Worm (Caenorhabditis elegans) whole organism, L1 larva: ENCODE results near the gene Y57A10A.5.

ENCODE experiments used
- C34B4.2 ChIP-seq: sonication (generic microtip); optimal IDR thresholded peaks from 2 replicates; lab custom pipeline; 2017; ENCODE audit warnings: mild to moderate bottlenecking, missing genetic modification characterization, missing compliant biosample characterization
- blmp-1 ChIP-seq: fragments of 150-350 bp; optimal IDR thresholded peaks from 2 replicates; lab custom pipeline; 2014; ENCODE audit warnings: missing biosample characterization, missing genetic modification characterization
- ceh-63 ChIP-seq: fragments of 200-800 bp; sonication (Bioruptor generic); optimal IDR thresholded peaks from 2 replicates; lab custom pipeline; 2018; ENCODE audit warnings: mild to moderate bottlenecking, missing genetic modification characterization, missing compliant biosample characterization
- ceh-82 ChIP-seq, 3 experiments: fragments of 150-350 bp in 1 of 3; sonication (generic microtip) in 2 of 3; optimal IDR thresholded peaks; 2 replicates each; lab custom pipeline; 2014 to 2017; ENCODE audit warnings: missing biosample characterization in 3 of 3, missing genetic modification characterization in 3 of 3
- ces-1 ChIP-seq: fragments of 150-350 bp; optimal IDR thresholded peaks from 2 replicates; lab custom pipeline; 2014; ENCODE audit warnings: missing biosample characterization, missing genetic modification reagents, missing genetic modification characterization
- dpl-1 ChIP-seq, 3 experiments: fragments of 150-350 bp in 2 of 3; sonication (generic microtip) in 1 of 3; optimal IDR thresholded peaks; 2 replicates each; lab custom pipeline; 2014 to 2017; ENCODE audit warnings: missing biosample characterization in 3 of 3, missing genetic modification characterization in 3 of 3, missing genetic modification reagents in 3 of 3
- dsc-1 ChIP-seq: sonication (generic microtip); optimal IDR thresholded peaks from 2 replicates; lab custom pipeline; 2016; ENCODE audit warnings: mild to moderate bottlenecking, missing genetic modification characterization, missing compliant biosample characterization
- efl-1 ChIP-seq, 4 experiments: fragments of 150-350 bp; optimal IDR thresholded peaks in 3 of 4; peaks in 1 of 4; 1 replicate in 1 of 4; 2 replicates in 3 of 4; lab custom pipeline; 2014; ENCODE audit warnings: missing biosample characterization in 2 of 4, missing genetic modification characterization in 2 of 4, missing genetic modification reagents in 2 of 4
- elt-2 ChIP-seq: sonication (generic microtip); optimal IDR thresholded peaks from 2 replicates; lab custom pipeline; 2016; ENCODE audit warnings: missing genetic modification characterization, mild to moderate bottlenecking, inconsistent platforms, missing compliant biosample characterization, missing genetic modification reagents
- fkh-4 ChIP-seq: sonication (generic microtip); optimal IDR thresholded peaks from 2 replicates; lab custom pipeline; 2016; ENCODE audit warnings: missing compliant biosample characterization, missing genetic modification characterization, borderline replicate concordance
- hlh-17 ChIP-seq: fragments of 200-800 bp; sonication (Bioruptor generic); optimal IDR thresholded peaks from 2 replicates; lab custom pipeline; 2018; ENCODE audit warnings: missing genetic modification characterization, mild to moderate bottlenecking, missing compliant biosample characterization, moderate library complexity, borderline replicate concordance
- jun-1 ChIP-seq: fragments of 150-350 bp; optimal IDR thresholded peaks from 2 replicates; lab custom pipeline; 2014; ENCODE audit warnings: missing biosample characterization, missing genetic modification reagents, missing genetic modification characterization
- lin-13 ChIP-seq: fragments of 150-350 bp; optimal IDR thresholded peaks from 2 replicates; lab custom pipeline; 2014; ENCODE audit warnings: missing biosample characterization, missing genetic modification reagents, missing genetic modification characterization
- lin-15B ChIP-seq: fragments of 150-350 bp; sonication (generic microtip); optimal IDR thresholded peaks from 3 replicates; lab custom pipeline; 2014; ENCODE audit warnings: missing biosample characterization, missing genetic modification characterization
- lin-35 ChIP-seq, 2 experiments: fragments of 150-350 bp; optimal IDR thresholded peaks; 2 replicates each; lab custom pipeline; 2014; ENCODE audit warnings: missing biosample characterization in 2 of 2, missing genetic modification characterization in 2 of 2, missing genetic modification reagents in 2 of 2
- lir-3 ChIP-seq: sonication (generic microtip); optimal IDR thresholded peaks from 2 replicates; lab custom pipeline; 2016; ENCODE audit warnings: mild to moderate bottlenecking, missing genetic modification characterization, moderate library complexity, missing compliant biosample characterization; ENCODE audit not compliant: poor library complexity
- mab-9 ChIP-seq: fragments of 200-800 bp; sonication (Bioruptor generic); IDR thresholded peaks from 2 replicates; pipeline ENCODE4 v1.3.6; 2022; ENCODE audit warnings: missing genetic modification reagents, missing genetic modification characterization, missing compliant biosample characterization
- mef-2 ChIP-seq: fragments of 150-350 bp; optimal IDR thresholded peaks from 2 replicates; lab custom pipeline; 2014; ENCODE audit warnings: missing biosample characterization, missing genetic modification characterization
- nhr-12 ChIP-seq: sonication (generic microtip); optimal IDR thresholded peaks from 2 replicates; lab custom pipeline; 2017; ENCODE audit warnings: missing biosample characterization, missing genetic modification characterization
- nhr-19 ChIP-seq: fragments of 200-800 bp; sonication (Bioruptor generic); conservative IDR thresholded peaks from 2 replicates; pipeline ENCODE4 v1.3.6; 2022; ENCODE audit warnings: missing genetic modification characterization, missing compliant biosample characterization
- nhr-71 ChIP-seq: sonication (generic microtip); optimal IDR thresholded peaks from 2 replicates; lab custom pipeline; 2016; ENCODE audit warnings: mild to moderate bottlenecking, missing genetic modification characterization, moderate library complexity, missing compliant biosample characterization
- nhr-84 ChIP-seq: sonication (generic microtip); optimal IDR thresholded peaks from 2 replicates; lab custom pipeline; 2017; ENCODE audit warnings: missing biosample characterization, missing genetic modification characterization
- nhr-90 ChIP-seq: sonication (generic microtip); optimal IDR thresholded peaks from 2 replicates; lab custom pipeline; 2016; ENCODE audit warnings: mild to moderate bottlenecking, missing genetic modification characterization, missing compliant biosample characterization; ENCODE audit not compliant: poor library complexity
- pag-3 ChIP-seq: sonication (generic microtip); optimal IDR thresholded peaks from 2 replicates; lab custom pipeline; 2017; ENCODE audit warnings: missing genetic modification characterization, mild to moderate bottlenecking, missing compliant biosample characterization, antibody characterized with exemption, borderline replicate concordance; ENCODE audit not compliant: insufficient read depth
- pqm-1 ChIP-seq: sonication (generic microtip); optimal IDR thresholded peaks from 3 replicates; lab custom pipeline; 2017; ENCODE audit warnings: missing biosample characterization, missing genetic modification characterization
- sox-4 ChIP-seq: sonication (generic microtip); optimal IDR thresholded peaks from 2 replicates; lab custom pipeline; 2016; ENCODE audit warnings: missing genetic modification characterization, missing compliant biosample characterization
- sup-37 ChIP-seq: fragments of 200-800 bp; sonication (Bioruptor generic); optimal IDR thresholded peaks from 2 replicates; lab custom pipeline; 2018; ENCODE audit warnings: mild to moderate bottlenecking, missing genetic modification characterization, missing compliant biosample characterization
- swsn-7 ChIP-seq: sonication (generic microtip); optimal IDR thresholded peaks from 2 replicates; lab custom pipeline; 2016; ENCODE audit warnings: missing genetic modification characterization, missing compliant biosample characterization
- tlp-1 ChIP-seq: fragments of 150-350 bp; optimal IDR thresholded peaks from 2 replicates; lab custom pipeline; 2014; ENCODE audit warnings: missing biosample characterization, missing genetic modification characterization
- vab-15 ChIP-seq: sonication (generic microtip); optimal IDR thresholded peaks from 2 replicates; lab custom pipeline; 2017; ENCODE audit warnings: missing genotype, mild to moderate bottlenecking, missing genetic modification characterization, missing compliant biosample characterization
- xbp-1 ChIP-seq: sonication (generic microtip); optimal IDR thresholded peaks from 2 replicates; lab custom pipeline; 2016; ENCODE audit warnings: missing genetic modification characterization, missing compliant biosample characterization

The Y57A10A.5 gene

DNA sequence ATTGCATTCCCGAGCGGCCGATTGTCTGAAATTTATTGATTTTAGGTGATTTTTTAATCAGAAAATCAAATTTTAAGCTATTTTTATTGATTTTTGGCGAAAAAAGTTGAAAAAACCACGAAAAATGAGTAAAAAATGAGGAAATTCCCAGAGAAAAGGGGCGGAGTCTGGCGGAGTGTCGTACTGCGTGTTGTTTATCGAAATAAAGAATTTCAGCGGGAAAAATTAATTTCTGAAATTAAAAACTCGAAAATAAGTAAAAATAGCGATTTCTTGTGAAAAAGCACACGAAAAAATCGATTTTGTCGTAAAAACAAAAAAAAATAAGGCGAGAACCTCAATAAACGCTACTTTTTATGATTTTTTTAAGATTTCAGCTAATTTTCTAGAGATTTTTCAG lies 30.6 kb downstream of the Y57A10A.5 start, which contains the start of gene Y57A10A.13 (continued):
- no peak for TF ChIP-seq mef-2 (tag; lab: Kevin White, UChicago)
- TF ChIP-seq ces-1, result no peak
- no peak for TF ChIP-seq swsn-7 (tag; lab: Kevin White, UChicago)
- TF ChIP-seq tlp-1 (tag; lab: Kevin White, UChicago), result no peak
- no peak for TF ChIP-seq xbp-1 (tag; lab: Kevin White, UChicago)
- TF ChIP-seq lir-3 (tag; lab: Kevin White, UChicago), result no peak
- TF ChIP-seq efl-1 (optimal IDR thresholded peaks at IDR 0.05; lab: Kevin White, UChicago), result peak; percentile 58 to 80
- TF ChIP-seq efl-1 (GFP tag; optimal IDR thresholded peaks at IDR 0.05 in 1 of 2; lab: Kevin White, UChicago), result peak; percentile 84 to 98
- TF ChIP-seq blmp-1, result peak; percentile 13
- no peak for TF ChIP-seq sup-37 (GFP tag; lab: Kevin White, UChicago)
- no peak for TF ChIP-seq lin-13 (GFP tag; lab: Kevin White, UChicago)
- no peak for TF ChIP-seq nhr-84
- no peak for TF ChIP-seq sox-4
- no peak for TF ChIP-seq hlh-17 (GFP tag; lab: Kevin White, UChicago)

DNA sequence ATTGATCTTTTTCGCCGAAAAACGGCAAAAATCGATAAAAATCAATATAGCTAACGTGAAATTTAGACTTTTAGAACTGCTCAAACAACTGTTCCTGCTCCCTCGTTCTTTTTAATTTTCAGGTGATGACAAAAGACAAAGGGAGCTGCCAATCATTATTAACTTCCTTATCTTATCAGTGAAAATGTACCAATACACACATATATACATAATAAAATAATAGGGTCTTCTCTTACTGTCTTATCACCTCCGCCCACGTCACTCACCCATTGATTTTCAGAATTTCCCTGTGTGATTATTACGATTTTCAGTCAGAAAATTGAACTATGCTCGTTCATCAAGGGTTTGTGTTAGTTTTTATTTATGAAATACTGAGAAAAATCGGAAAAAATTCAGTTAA lies 31.4 kb downstream of the Y57A10A.5 start, which contains the start of gene Y57A10A.14:
Gene Y57A10A.14 (plus strand): TSS at position 228 of the 400 bp plus-strand sequence.
- TF ChIP-seq lin-35 (GFP tag; optimal IDR thresholded peaks at IDR 0.05; lab: Kevin White, UChicago) (peak in 1 of 2 experiments; percentile 19), efl-1 (optimal IDR thresholded peaks at IDR 0.05; lab: Kevin White, UChicago) (no peak), efl-1 (GFP tag; optimal IDR thresholded peaks at IDR 0.05 in 1 of 2; lab: Kevin White, UChicago) (peak in 1 of 2 experiments; percentile 88), ceh-82 (tag; optimal IDR thresholded peaks at IDR 0.05; lab: Kevin White, UChicago) (no peak), jun-1 (tag; lab: Kevin White, UChicago) (peak; percentile 39), mab-9 (no peak), fkh-4 (tag; lab: Kevin White, UChicago) (no peak), dpl-1 (GFP tag; optimal IDR thresholded peaks at IDR 0.05; lab: Kevin White, UChicago) (peak in 1 of 3 experiments; percentile 4), tlp-1 (tag; lab: Kevin White, UChicago) (peak; percentile 72), nhr-12 (tag; lab: Kevin White, UChicago) (no peak), pag-3 (tag; lab: Kevin White, UChicago) (no peak), pqm-1 (tag; lab: Kevin White, UChicago) (peak; percentile 52), dsc-1 (no peak), nhr-71 (tag; lab: Kevin White, UChicago) (no peak), elt-2 (peak; percentile 91), nhr-19 (GFP tag; lab: Robert Waterston, UW) (no peak), lin-15B (tag; lab: Kevin White, UChicago) (no peak)

DNA sequence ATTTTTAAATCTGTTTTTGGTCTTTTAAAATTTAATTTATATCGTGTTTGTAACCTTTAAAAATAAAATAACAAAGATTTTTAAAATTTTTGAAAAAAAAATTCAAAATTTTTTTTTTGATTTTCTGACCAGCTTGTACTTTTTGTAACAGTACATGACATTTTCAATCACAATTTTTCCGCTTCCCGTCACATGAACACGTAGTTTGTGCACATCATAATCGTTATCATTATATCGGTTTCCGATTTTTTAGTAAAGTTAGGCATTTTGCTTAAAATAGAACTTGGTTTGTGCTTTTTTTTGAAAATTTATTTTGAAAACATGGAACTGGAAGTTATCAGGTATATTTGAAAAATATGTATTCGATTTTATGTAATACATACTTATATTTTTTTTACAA lies 32.4 kb downstream of the Y57A10A.5 start:
- TF ChIP-seq nhr-19 (GFP tag; lab: Robert Waterston, UW) (no peak), elt-2 (peak; percentile 47), C34B4.2 (tag; lab: Kevin White, UChicago) (no peak)

DNA sequence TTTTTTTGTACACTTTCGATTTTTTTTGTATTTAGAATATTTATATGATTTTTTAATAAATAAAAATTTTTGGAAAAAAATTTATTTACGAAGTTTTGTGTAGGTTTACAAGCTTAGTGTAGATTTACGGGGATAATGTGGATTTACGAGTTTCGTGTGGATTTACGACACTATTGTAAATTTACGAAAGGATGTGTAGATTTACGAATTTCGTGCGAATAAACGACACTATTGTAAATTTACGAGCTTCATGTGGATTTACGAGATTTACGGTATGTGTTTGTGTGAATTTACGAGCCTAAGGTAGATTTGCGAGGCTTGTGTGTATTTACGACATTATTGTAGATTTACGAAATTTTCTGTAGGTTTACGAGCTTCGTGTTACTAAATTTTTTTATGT lies 34.9 kb downstream of the Y57A10A.5 start:
- TF ChIP-seq nhr-90 (tag; lab: Kevin White, UChicago) (no peak), efl-1 (optimal IDR thresholded peaks at IDR 0.05; lab: Kevin White, UChicago) (no peak), efl-1 (GFP tag; optimal IDR thresholded peaks at IDR 0.05 in 1 of 2; lab: Kevin White, UChicago) (peak in 1 of 2 experiments; percentile 67)
- TF ChIP-seq, all 84 proteins: peak for 1

DNA sequence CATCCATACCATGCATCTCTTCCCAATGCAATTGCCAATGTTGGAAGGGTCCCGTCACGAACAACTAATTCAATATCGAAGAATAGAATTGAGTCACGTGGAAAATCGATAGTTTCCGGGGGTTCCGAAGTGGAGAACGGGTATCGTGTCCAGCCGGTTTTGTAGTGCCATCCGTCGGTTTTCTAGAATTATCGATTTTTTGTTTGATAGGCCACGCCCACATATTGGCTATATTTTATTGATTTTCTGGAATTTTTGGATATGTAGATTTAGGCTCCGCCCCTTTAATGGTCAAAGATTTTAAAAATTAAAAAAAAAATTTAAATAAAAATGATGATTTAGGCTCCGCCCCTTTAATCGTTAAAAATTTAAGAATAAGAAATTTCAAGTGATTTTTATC lies 44.9 kb downstream of the Y57A10A.5 start:
- no peak for TF ChIP-seq ceh-63 (GFP tag; lab: Kevin White, UChicago)
- TF ChIP-seq vab-15 (tag; lab: Kevin White, UChicago), result no peak
- TF ChIP-seq efl-1 (optimal IDR thresholded peaks at IDR 0.05; lab: Kevin White, UChicago), result no peak
- TF ChIP-seq efl-1 (GFP tag; optimal IDR thresholded peaks at IDR 0.05 in 1 of 2; lab: Kevin White, UChicago), result peak in 1 of 2 experiments; percentile 75
- TF ChIP-seq, all 84 proteins: peak for 1
